Fruit fly (Drosophila melanogaster) whole organism, embryonic: ENCODE measurements around the gene CG33795.

Source experiments
- Blimp-1 ChIP-seq: fragments of 200-800 bp; sonication (Bioruptor generic); optimal IDR thresholded peaks from 3 replicates; lab custom pipeline; 2018; ENCODE audit warnings: missing biosample characterization, missing genetic modification characterization, mild to moderate bottlenecking, moderate library complexity, missing genetic modification reagents
- C15 ChIP-seq: fragments of 200-800 bp; sonication (Bioruptor generic); IDR thresholded peaks from 3 replicates; pipeline ENCODE4 v1.3.6; 2022; ENCODE audit warnings: missing biosample characterization, missing genetic modification characterization
- CG10267 ChIP-seq: fragments of 200-800 bp; sonication (Bioruptor generic); optimal IDR thresholded peaks from 2 replicates; lab custom pipeline; 2018; ENCODE audit warnings: missing biosample characterization, mild to moderate bottlenecking, missing genetic modification characterization, moderate library complexity
- CG10959 ChIP-seq: fragments of 200-800 bp; sonication (Bioruptor generic); IDR thresholded peaks from 2 replicates; pipeline ENCODE4 v1.3.6; 2022; ENCODE audit warnings: missing biosample characterization, missing genetic modification characterization
- CG13296 ChIP-seq: fragments of 200-800 bp; sonication (Bioruptor generic); optimal IDR thresholded peaks from 3 replicates; lab custom pipeline; 2018; ENCODE audit warnings: missing biosample characterization, mild to moderate bottlenecking, missing genetic modification characterization
- CG15073 ChIP-seq: fragments of 200-800 bp; sonication (Bioruptor generic); optimal IDR thresholded peaks from 2 replicates; lab custom pipeline; 2016; ENCODE audit warnings: missing biosample characterization, missing genetic modification characterization
- CG1602 ChIP-seq: fragments of 200-800 bp; sonication (Bioruptor generic); optimal IDR thresholded peaks from 3 replicates; lab custom pipeline; 2016; ENCODE audit warnings: missing biosample characterization, missing genetic modification characterization
- CG17385 ChIP-seq: fragments of 200-800 bp; sonication (Bioruptor generic); optimal IDR thresholded peaks from 3 replicates; lab custom pipeline; 2018; ENCODE audit warnings: missing biosample characterization, mild to moderate bottlenecking, missing genetic modification characterization
- CG1792 ChIP-seq: fragments of 200-800 bp; sonication (Bioruptor generic); optimal IDR thresholded peaks from 2 replicates; lab custom pipeline; 2016; ENCODE audit warnings: missing biosample characterization, missing genetic modification characterization
- CG18764 ChIP-seq: fragments of 200-800 bp; sonication (Bioruptor generic); optimal IDR thresholded peaks from 3 replicates; lab custom pipeline; 2016; ENCODE audit warnings: missing biosample characterization, missing genetic modification characterization
- CG3838 ChIP-seq: fragments of 200-800 bp; sonication (Bioruptor generic); optimal IDR thresholded peaks from 3 replicates; lab custom pipeline; 2016; ENCODE audit warnings: missing biosample characterization, missing genetic modification characterization
- CG6791 ChIP-seq: fragments of 200-800 bp; sonication (Bioruptor generic); IDR thresholded peaks from 3 replicates; pipeline ENCODE4 v1.3.6; 2022; ENCODE audit warnings: missing biosample characterization, missing genetic modification characterization; ENCODE audit not compliant: partially characterized antibody
- CG6854 ChIP-seq: fragments of 200-800 bp; sonication (Bioruptor generic); optimal IDR thresholded peaks from 3 replicates; lab custom pipeline; 2017; ENCODE audit warnings: missing biosample characterization, mild to moderate bottlenecking, missing genetic modification characterization
- CG7745 ChIP-seq: fragments of 200-800 bp; sonication (Bioruptor generic); optimal IDR thresholded peaks from 2 replicates; lab custom pipeline; 2018; ENCODE audit warnings: missing biosample characterization, mild to moderate bottlenecking, missing genetic modification characterization, moderate library complexity
- CG9727 ChIP-seq: fragments of 200-800 bp; sonication (Bioruptor generic); optimal IDR thresholded peaks from 3 replicates; lab custom pipeline; 2017; ENCODE audit warnings: missing biosample characterization, mild to moderate bottlenecking, missing genetic modification characterization
- D19B ChIP-seq: fragments of 200-800 bp; sonication (Bioruptor generic); optimal IDR thresholded peaks from 2 replicates; lab custom pipeline; 2017; ENCODE audit warnings: missing biosample characterization, mild to moderate bottlenecking, missing genetic modification characterization
- Dip2 ChIP-seq: fragments of 200-800 bp; sonication (Bioruptor generic); IDR thresholded peaks from 2 replicates; pipeline ENCODE4 v1.3.6; 2022; ENCODE audit warnings: missing biosample characterization, missing genetic modification characterization
- Dp ChIP-seq: fragments of 200-800 bp; sonication (Bioruptor generic); optimal IDR thresholded peaks from 2 replicates; lab custom pipeline; 2018; ENCODE audit warnings: missing biosample characterization, mild to moderate bottlenecking, missing genetic modification characterization, moderate library complexity
- Fer2 ChIP-seq: fragments of 200-800 bp; sonication (Bioruptor generic); optimal IDR thresholded peaks from 2 replicates; lab custom pipeline; 2018; ENCODE audit warnings: missing biosample characterization, mild to moderate bottlenecking, missing genetic modification characterization, moderate library complexity
- Hmr ChIP-seq: fragments of 200-800 bp; sonication (Bioruptor generic); optimal IDR thresholded peaks from 3 replicates; lab custom pipeline; 2017; ENCODE audit warnings: mild to moderate bottlenecking, missing biosample characterization, missing genetic modification reagents, missing genetic modification characterization
- Hmx ChIP-seq: fragments of 200-800 bp; sonication (Bioruptor generic); optimal IDR thresholded peaks from 2 replicates; lab custom pipeline; 2016; ENCODE audit warnings: missing biosample characterization, missing genetic modification characterization
- Jarid2 ChIP-seq: fragments of 200-800 bp; sonication (Bioruptor generic); optimal IDR thresholded peaks from 3 replicates; lab custom pipeline; 2017; ENCODE audit warnings: mild to moderate bottlenecking, missing biosample characterization, missing genetic modification reagents, missing genetic modification characterization
- NC2α ChIP-seq: fragments of 200-800 bp; sonication (Bioruptor generic); optimal IDR thresholded peaks from 2 replicates; lab custom pipeline; 2016; ENCODE audit warnings: missing biosample characterization, missing genetic modification characterization
- NFAT ChIP-seq: fragments of 200-800 bp; sonication (Bioruptor generic); IDR thresholded peaks from 2 replicates; pipeline ENCODE4 v1.3.6; 2022; ENCODE audit warnings: missing biosample characterization, missing genetic modification characterization
- Sox100B ChIP-seq: fragments of 200-800 bp; sonication (Bioruptor generic); optimal IDR thresholded peaks from 3 replicates; lab custom pipeline; 2018; ENCODE audit warnings: missing biosample characterization, mild to moderate bottlenecking, missing genetic modification characterization
- Spps ChIP-seq: fragments of 200-800 bp; sonication (Bioruptor generic); optimal IDR thresholded peaks from 2 replicates; lab custom pipeline; 2018; ENCODE audit warnings: missing biosample characterization, mild to moderate bottlenecking, missing genetic modification characterization
- al ChIP-seq: fragments of 200-800 bp; sonication (Bioruptor generic); IDR thresholded peaks from 2 replicates; pipeline ENCODE4 v1.3.6; 2022; ENCODE audit warnings: missing biosample characterization, missing genetic modification characterization
- cas ChIP-seq: fragments of 200-800 bp; sonication (Bioruptor generic); IDR thresholded peaks from 2 replicates; pipeline ENCODE4 v1.3.6; 2022; ENCODE audit warnings: missing biosample characterization, missing genetic modification characterization
- crp ChIP-seq, 2 experiments: fragments of 200-800 bp; sonication (Bioruptor generic); optimal IDR thresholded peaks; 2 replicates in 1 of 2; 3 replicates in 1 of 2; lab custom pipeline; 2017; ENCODE audit warnings: missing biosample characterization in 2 of 2, missing genetic modification characterization in 2 of 2, mild to moderate bottlenecking in 1 of 2, moderate library complexity in 1 of 2
- dan ChIP-seq: fragments of 200-800 bp; sonication (Bioruptor generic); IDR thresholded peaks from 2 replicates; pipeline ENCODE4 v1.3.6; 2022; ENCODE audit warnings: missing biosample characterization, missing genetic modification characterization
- emc ChIP-seq: fragments of 200-800 bp; sonication (Bioruptor generic); optimal IDR thresholded peaks from 2 replicates; lab custom pipeline; 2016; ENCODE audit warnings: missing biosample characterization, missing genetic modification characterization
- en ChIP-seq: fragments of 200-800 bp; sonication (Bioruptor generic); optimal IDR thresholded peaks from 2 replicates; lab custom pipeline; 2016; ENCODE audit warnings: missing biosample characterization, missing genetic modification characterization
- fd102C ChIP-seq: fragments of 200-800 bp; sonication (Bioruptor generic); optimal IDR thresholded peaks from 2 replicates; lab custom pipeline; 2018; ENCODE audit warnings: missing biosample characterization, mild to moderate bottlenecking, missing genetic modification characterization, moderate library complexity
- ftz-f1 ChIP-seq: fragments of 200-800 bp; sonication (Bioruptor generic); optimal IDR thresholded peaks from 2 replicates; lab custom pipeline; 2016; ENCODE audit warnings: missing biosample characterization, missing genetic modification characterization
- fu2 ChIP-seq: fragments of 200-800 bp; sonication (Bioruptor generic); optimal IDR thresholded peaks from 2 replicates; lab custom pipeline; 2016; ENCODE audit warnings: missing biosample characterization, missing genetic modification characterization
- jing ChIP-seq: fragments of 200-800 bp; sonication (Bioruptor generic); optimal IDR thresholded peaks from 2 replicates; lab custom pipeline; 2018; ENCODE audit warnings: missing biosample characterization, mild to moderate bottlenecking, missing genetic modification characterization
- kay ChIP-seq: fragments of 200-800 bp; sonication (Bioruptor generic); optimal IDR thresholded peaks from 2 replicates; lab custom pipeline; 2016; ENCODE audit warnings: missing biosample characterization, missing genetic modification characterization
- phol ChIP-seq: fragments of 200-800 bp; sonication (Bioruptor generic); optimal IDR thresholded peaks from 3 replicates; lab custom pipeline; 2018; ENCODE audit warnings: missing biosample characterization, mild to moderate bottlenecking, missing genetic modification characterization, moderate library complexity
- pros ChIP-seq: fragments of 200-800 bp; sonication (Bioruptor generic); optimal IDR thresholded peaks from 3 replicates; lab custom pipeline; 2019; ENCODE audit warnings: missing biosample characterization, mild to moderate bottlenecking, missing genetic modification characterization, moderate library complexity
- tll ChIP-seq, 2 experiments: fragments of 200-800 bp in 1 of 2; fragments of >200 bp in 1 of 2; sonication (Bioruptor generic) in 1 of 2; optimal IDR thresholded peaks; 2 replicates each; lab custom pipeline; 2017 to 2019; ENCODE audit warnings: missing biosample characterization in 2 of 2, missing genetic modification characterization in 2 of 2, mild to moderate bottlenecking in 1 of 2, moderate library complexity in 1 of 2
- tup ChIP-seq: fragments of 200-800 bp; sonication (Bioruptor generic); optimal IDR thresholded peaks from 2 replicates; lab custom pipeline; 2016; ENCODE audit warnings: missing biosample characterization, mild to moderate bottlenecking, missing genetic modification characterization, moderate library complexity
- unc-4 ChIP-seq: fragments of 200-800 bp; sonication (Bioruptor generic); IDR thresholded peaks from 2 replicates; pipeline ENCODE4 v1.3.6; 2022; ENCODE audit warnings: missing biosample characterization, missing genetic modification characterization; ENCODE audit not compliant: partially characterized antibody
- wek ChIP-seq: fragments of 200-800 bp; sonication (Bioruptor generic); optimal IDR thresholded peaks from 3 replicates; lab custom pipeline; 2018; ENCODE audit warnings: missing biosample characterization, mild to moderate bottlenecking, missing genetic modification characterization, moderate library complexity
- wor ChIP-seq: fragments of 200-800 bp; sonication (Bioruptor generic); IDR thresholded peaks from 2 replicates; pipeline ENCODE4 v1.3.6; 2022; ENCODE audit warnings: missing biosample characterization, missing genetic modification characterization

CG33795 gene

dm6 chr3L:16147819-16148236 is 23.4 kb downstream of the CG33795 start (continued):
- TF ChIP-seq CG10959 (GFP tag; lab: Robert Waterston, UW): no peak
- TF ChIP-seq Fer2 (tag; lab: Kevin White, UChicago): no peak
- TF ChIP-seq crp (GFP tag; optimal IDR thresholded peaks at IDR 0.05; lab: Kevin White, UChicago): no peak
- no peak for TF ChIP-seq D19B (GFP tag; lab: Kevin White, UChicago)
- no peak for TF ChIP-seq CG10267 (tag; lab: Kevin White, UChicago)
- TF ChIP-seq ftz-f1 (GFP tag; lab: Kevin White, UChicago): no peak
- TF ChIP-seq CG1602 (GFP tag; lab: Kevin White, UChicago): peak; percentile 1
- peak; percentile 59 for TF ChIP-seq Hmr (GFP tag; lab: Kevin White, UChicago)
- no peak for TF ChIP-seq wor (GFP tag; lab: Robert Waterston, UW)
- peak; percentile 27 for TF ChIP-seq CG13296 (GFP tag; lab: Kevin White, UChicago)
- peak; percentile 1 for TF ChIP-seq Hmx (GFP tag; lab: Kevin White, UChicago)
- peak; percentile 14 for TF ChIP-seq fu2 (GFP tag; lab: Kevin White, UChicago)
- no peak for TF ChIP-seq CG1792
- no peak for TF ChIP-seq al (GFP tag; lab: Robert Waterston, UW)
- TF ChIP-seq wek (GFP tag; lab: Kevin White, UChicago): no peak
- no peak for TF ChIP-seq Jarid2 (GFP tag; lab: Kevin White, UChicago)
- no peak for TF ChIP-seq jing (GFP tag; lab: Kevin White, UChicago)
- no peak for TF ChIP-seq unc-4
- TF ChIP-seq phol: peak; percentile 38
- peak; percentile 40 for TF ChIP-seq Sox100B (GFP tag; lab: Kevin White, UChicago)
- no peak for TF ChIP-seq en
- no peak for TF ChIP-seq NFAT
- TF ChIP-seq NC2α (GFP tag; lab: Kevin White, UChicago): no peak
- TF ChIP-seq pros (GFP tag; lab: Kevin White, UChicago): no peak
- TF ChIP-seq C15 (GFP tag; lab: Robert Waterston, UW): no peak
- no peak for TF ChIP-seq CG15073 (GFP tag; lab: Kevin White, UChicago)
- peak; percentile 4 for TF ChIP-seq CG17385 (GFP tag; lab: Kevin White, UChicago)
- peak; percentile 28 for TF ChIP-seq CG9727 (GFP tag; lab: Kevin White, UChicago)
- no peak for TF ChIP-seq CG3838 (GFP tag; lab: Kevin White, UChicago)
- no peak for TF ChIP-seq fd102C (GFP tag; lab: Kevin White, UChicago)
- TF ChIP-seq Spps: no peak
- TF ChIP-seq dan: no peak
- no peak for TF ChIP-seq Dip2 (GFP tag; lab: Robert Waterston, UW)
- TF ChIP-seq emc (GFP tag; lab: Kevin White, UChicago): no peak
- peak; percentile 60 for TF ChIP-seq kay
- peak; percentile 26 for TF ChIP-seq CG6854 (GFP tag; lab: Kevin White, UChicago)
- TF ChIP-seq Dp (GFP tag; lab: Kevin White, UChicago): no peak
- no peak for TF ChIP-seq CG18764 (GFP tag; lab: Kevin White, UChicago)
- no peak for TF ChIP-seq cas (GFP tag; lab: Robert Waterston, UW)
- no peak for TF ChIP-seq tll (GFP tag; optimal IDR thresholded peaks at IDR 0.05; lab: Kevin White, UChicago)
- TF ChIP-seq CG7745: no peak
- TF ChIP-seq CG6791 (GFP tag; lab: Robert Waterston, UW): no peak
- TF ChIP-seq tup (GFP tag; lab: Kevin White, UChicago): no peak
- peak; percentile 12 for TF ChIP-seq Blimp-1 (GFP tag; lab: Kevin White, UChicago)
- TF ChIP-seq, all 482 proteins: peak for 91
